Fruit fly (Drosophila melanogaster): Measurements from ENCODE around the gene rdx.

rdx gene

DNA sequence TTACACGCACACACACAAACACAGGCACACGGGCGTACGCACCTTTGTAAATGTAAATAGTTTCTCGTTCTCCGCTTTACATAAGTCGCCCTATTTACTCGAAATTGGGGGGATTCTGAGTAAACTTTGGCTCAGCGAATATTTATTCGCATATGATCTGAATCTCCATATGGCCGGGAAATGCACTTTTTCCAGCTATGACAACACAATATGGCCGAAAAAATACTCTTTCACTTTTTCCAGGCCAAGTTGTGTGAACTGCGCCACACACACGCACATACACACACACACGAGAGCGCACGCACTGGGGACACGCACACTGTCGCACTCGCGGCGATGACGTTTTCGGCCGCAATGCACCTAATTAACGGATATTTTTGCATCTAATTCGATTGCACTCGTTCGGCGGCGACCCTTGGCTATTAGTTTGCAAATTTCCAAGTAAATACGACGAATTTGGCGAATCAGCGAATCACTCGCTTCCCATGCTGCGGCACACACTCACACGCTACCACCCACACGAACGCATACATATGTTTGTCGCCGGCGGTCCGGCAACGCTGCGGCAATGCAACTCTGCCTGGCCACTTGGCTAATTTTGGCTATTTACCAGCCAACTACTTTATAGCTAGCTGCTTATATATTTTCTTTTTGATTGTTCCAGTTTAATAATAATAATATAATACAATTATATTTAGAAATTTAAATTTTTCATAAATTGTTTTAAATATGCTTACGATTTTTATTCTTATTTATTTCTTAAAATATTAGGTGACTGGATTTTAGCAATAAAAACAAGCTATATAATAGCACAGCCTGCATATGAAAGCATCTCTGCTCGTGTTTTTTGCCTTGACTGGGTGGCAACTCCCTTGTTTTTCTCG lies at the start of gene rdx, which contains the start of gene CG3061:
Gene rdx, minus strand, starts transcription at position 527 of the 884 bp plus-strand sequence.
Gene CG3061, plus strand, starts transcription at position 841 of the 884 bp plus-strand sequence.
- TF ChIP-seq Sin3A (optimal IDR thresholded peaks at IDR 0.05): no peak

DNA sequence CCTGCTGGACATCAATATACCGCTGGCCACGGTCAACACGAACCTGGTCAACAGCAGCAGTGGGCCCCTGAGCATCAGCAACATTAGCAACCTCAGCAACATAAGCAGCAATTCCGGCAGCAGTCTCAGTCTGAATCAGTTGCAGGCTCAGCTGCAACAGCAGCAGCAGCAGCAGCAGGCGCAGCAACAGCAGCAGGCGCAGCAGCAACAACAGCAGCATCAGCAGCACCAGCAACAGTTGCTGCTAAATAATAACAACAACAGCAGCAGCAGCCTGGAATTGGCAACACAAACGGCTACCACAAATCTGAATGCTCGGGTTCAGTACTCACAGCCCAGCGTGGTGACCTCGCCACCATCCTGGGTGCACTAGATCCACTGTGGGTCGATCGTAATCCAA lies 49.7 kb upstream of the rdx start:
- TF ChIP-seq Sin3A (optimal IDR thresholded peaks at IDR 0.05) (no peak), psq (optimal IDR thresholded peaks at IDR 0.05) (no peak), Myc (optimal IDR thresholded peaks at IDR 0.05) (no peak), ttk (optimal IDR thresholded peaks at IDR 0.05) (no peak), insv (optimal IDR thresholded peaks at IDR 0.05) (no peak), h (optimal IDR thresholded peaks at IDR 0.05) (no peak)

DNA sequence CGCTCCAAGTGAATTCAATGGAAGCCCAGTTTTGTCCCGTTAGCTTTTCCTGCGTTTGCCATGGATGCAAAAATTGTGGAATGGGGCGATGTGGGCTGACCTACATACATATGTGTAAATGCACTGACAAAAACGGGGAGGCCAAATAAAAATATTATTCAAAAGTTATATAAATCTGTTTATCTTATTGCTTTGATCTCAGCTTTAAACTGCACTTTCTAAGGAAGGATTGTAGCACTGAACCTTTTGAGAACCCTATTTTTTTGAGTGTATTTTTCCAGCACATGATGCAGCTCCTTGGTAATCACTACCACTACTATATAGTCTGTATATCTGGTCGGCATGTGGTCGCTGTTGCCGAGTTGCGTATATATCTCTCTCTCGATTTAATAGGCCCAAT lies 45.2 kb upstream of the rdx start:
- TF ChIP-seq Sin3A (optimal IDR thresholded peaks at IDR 0.05) (no peak), psq (optimal IDR thresholded peaks at IDR 0.05) (no peak), ttk (optimal IDR thresholded peaks at IDR 0.05) (no peak), h (optimal IDR thresholded peaks at IDR 0.05) (no peak)

DNA sequence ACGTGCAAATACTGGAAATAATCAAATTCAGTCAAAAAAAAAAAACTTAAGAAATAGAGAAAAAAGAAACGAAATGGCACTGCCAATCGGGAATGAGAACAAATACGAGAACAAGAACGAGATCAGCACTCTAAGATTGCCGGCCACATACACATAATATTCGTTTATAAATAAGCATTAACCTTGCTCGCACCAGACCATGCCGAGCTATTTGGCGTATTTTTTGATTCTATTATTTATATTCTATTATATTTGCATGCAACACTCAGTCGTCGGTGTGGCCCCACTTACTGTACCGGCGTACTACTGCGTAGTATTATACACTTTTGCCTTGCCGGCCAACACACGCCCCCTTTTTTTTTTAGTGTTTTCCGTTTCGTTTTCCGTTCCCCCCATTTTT lies 38.8 kb upstream of the rdx start:
- TF ChIP-seq Sin3A (optimal IDR thresholded peaks at IDR 0.05) (no peak), h (optimal IDR thresholded peaks at IDR 0.05) (no peak), insv (optimal IDR thresholded peaks at IDR 0.05) (no peak), Myc (optimal IDR thresholded peaks at IDR 0.05) (no peak)

DNA sequence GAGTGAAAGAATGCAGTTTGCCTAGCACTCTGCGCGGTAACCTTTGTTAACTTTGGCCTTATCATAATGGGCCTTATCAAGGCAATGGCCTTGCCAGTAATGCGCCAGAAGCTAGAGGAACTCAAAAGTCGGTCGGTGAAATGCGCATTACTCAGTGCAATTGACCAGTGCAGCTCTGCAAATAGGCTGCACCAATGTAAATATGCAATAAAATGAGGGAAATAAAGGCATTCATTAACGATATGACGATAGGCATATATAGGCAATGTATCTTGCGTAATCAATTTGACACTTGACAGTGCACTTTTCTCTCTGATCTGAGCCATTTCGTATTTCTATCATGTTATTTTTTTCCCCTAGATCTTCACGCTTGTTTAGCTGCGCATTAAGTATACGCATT lies 38.2 kb upstream of the rdx start:
- TF ChIP-seq psq (optimal IDR thresholded peaks at IDR 0.05) (no peak), insv (optimal IDR thresholded peaks at IDR 0.05) (no peak), Myc (optimal IDR thresholded peaks at IDR 0.05) (no peak), h (optimal IDR thresholded peaks at IDR 0.05) (no peak), ttk (optimal IDR thresholded peaks at IDR 0.05) (no peak), Sin3A (optimal IDR thresholded peaks at IDR 0.05) (no peak)

DNA sequence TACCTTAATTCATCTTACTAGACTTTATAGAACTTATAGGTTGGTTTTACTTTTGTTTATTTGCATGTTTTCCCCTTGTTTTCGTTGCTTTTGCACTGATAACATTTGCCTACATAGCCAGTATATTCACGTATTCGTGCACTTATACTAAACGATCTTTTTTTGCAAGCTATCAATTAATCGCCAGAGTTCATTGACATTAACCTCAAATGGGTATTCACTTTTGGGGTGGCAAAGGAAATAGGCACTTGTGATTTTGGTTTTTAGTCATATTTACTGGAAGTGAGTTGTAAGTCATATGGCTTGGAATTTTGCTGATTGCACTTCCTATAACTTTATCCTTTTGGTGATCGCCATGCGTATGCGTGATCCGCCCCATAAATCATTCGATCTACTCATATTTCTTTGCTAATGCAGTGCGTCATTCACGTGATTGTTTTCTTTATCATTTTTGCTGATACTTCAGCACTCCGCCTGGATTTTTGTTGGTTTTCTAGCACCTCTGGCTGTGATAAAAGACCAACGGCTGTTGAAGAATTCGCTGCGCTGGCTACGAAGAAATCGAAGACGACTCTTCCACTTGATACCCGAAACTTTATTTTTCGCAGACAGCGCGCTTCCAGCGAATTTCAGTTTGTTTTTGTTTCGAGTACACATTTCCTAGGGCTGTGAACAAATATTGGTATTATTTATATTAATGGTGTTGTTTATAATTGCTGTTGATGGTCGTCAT lies 36.2 kb upstream of the rdx start:
- TF ChIP-seq ttk (optimal IDR thresholded peaks at IDR 0.05): no peak
- no peak for TF ChIP-seq Myc (optimal IDR thresholded peaks at IDR 0.05)
- no peak for TF ChIP-seq Sin3A (optimal IDR thresholded peaks at IDR 0.05)
- TF ChIP-seq insv (optimal IDR thresholded peaks at IDR 0.05): no peak
- TF ChIP-seq h (optimal IDR thresholded peaks at IDR 0.05): no peak
- TF ChIP-seq psq (optimal IDR thresholded peaks at IDR 0.05): no peak

DNA sequence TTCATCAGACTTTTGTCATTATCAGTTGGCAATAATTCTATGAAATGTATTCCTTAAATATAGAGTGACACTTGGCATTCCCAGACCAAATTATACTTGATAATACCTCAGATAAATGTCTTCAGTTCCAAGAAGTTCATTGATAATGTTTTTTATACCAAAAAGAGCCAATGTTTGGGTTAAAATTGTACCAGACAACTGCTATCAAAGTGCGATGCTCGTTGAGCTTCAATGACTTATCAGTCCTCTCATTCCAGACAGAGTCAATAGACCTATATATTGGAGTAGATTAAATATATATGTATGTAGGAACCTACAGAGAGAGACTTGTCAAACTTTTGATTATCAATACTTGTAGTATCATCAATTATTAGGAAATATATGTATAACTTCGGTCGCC lies 33.4 kb upstream of the rdx start:
- TF ChIP-seq Myc (optimal IDR thresholded peaks at IDR 0.05): no peak
- TF ChIP-seq insv (optimal IDR thresholded peaks at IDR 0.05): no peak
- TF ChIP-seq Sin3A (optimal IDR thresholded peaks at IDR 0.05): no peak
- TF ChIP-seq psq (optimal IDR thresholded peaks at IDR 0.05): no peak
- no peak for TF ChIP-seq h (optimal IDR thresholded peaks at IDR 0.05)
- TF ChIP-seq ttk (optimal IDR thresholded peaks at IDR 0.05): no peak

DNA sequence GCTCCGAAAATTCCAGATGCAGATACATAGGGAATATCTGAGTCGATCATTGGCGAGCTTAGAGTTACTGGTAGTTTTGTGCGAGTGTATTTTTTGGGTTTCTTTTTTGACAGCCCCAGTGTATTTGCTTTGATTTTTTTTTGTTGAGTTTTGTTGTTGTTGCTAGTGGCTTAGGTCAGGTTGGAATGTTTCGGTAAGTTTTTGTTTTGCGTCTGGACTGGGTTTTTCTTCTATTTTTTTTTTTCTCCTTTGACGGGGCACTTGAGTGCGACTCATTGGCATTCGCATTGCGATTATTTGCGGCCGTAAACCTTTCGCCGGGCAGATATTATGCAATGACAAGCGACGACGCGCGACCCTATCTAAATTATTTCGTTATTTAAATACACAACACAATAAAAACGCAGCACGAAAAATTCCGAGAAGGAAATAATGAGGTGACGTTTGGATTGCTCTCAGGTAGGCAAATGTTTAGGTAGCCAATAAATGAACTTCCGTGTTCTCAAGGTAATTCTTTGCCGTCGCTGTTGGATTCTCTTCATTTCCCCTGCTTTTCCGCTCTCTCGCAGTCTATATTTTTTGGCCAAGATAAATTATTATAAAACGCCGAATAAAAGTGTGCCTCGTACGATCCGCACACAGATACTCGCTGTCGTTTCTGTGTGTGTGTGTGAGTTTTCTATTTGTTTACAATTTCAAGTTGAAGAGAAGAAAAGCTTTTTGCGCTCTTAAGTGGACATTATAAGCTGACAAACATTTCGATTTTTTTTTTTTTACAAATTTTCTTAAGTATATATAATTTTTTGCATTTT lies 32.5 kb upstream of the rdx start:
- no peak for TF ChIP-seq insv (optimal IDR thresholded peaks at IDR 0.05)
- no peak for TF ChIP-seq Myc (optimal IDR thresholded peaks at IDR 0.05)
- TF ChIP-seq h (optimal IDR thresholded peaks at IDR 0.05): no peak
- no peak for TF ChIP-seq ttk (optimal IDR thresholded peaks at IDR 0.05)
- TF ChIP-seq Sin3A (optimal IDR thresholded peaks at IDR 0.05): no peak
- TF ChIP-seq psq (optimal IDR thresholded peaks at IDR 0.05): no peak

DNA sequence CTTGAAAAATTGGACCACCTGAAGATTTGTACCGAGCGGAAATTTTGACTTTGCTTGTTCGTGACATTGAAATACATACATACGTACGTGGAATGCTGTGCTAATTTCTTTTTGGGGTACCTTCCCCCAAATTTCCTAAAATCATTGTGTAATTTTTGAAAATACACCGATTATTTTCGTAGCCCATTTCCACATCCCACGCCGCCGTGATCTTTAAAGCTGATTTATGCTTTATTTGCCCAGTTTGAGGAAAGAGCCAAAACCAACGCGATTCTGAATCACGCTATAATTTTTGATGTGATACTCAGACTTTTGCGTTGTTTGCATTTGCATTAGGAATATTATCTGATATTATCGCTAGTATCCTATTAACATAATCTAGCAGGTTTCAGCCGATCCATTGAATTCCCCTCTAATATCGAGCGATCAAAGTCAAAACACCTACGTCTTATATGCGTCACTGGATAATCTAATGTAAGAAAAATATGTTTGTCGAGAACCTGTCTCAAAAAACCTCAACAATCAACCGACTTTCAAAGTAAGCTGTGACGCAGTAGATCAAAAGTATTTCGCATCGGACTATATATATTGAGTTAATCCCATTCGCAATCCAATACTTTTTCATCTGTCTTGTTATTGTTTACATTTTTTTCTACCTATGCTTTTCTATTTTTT lies 31.1 kb upstream of the rdx start:
- TF ChIP-seq insv (optimal IDR thresholded peaks at IDR 0.05) (no peak), Myc (optimal IDR thresholded peaks at IDR 0.05) (no peak), Sin3A (optimal IDR thresholded peaks at IDR 0.05) (no peak), psq (optimal IDR thresholded peaks at IDR 0.05) (no peak), ttk (optimal IDR thresholded peaks at IDR 0.05) (no peak), h (optimal IDR thresholded peaks at IDR 0.05) (no peak)

DNA sequence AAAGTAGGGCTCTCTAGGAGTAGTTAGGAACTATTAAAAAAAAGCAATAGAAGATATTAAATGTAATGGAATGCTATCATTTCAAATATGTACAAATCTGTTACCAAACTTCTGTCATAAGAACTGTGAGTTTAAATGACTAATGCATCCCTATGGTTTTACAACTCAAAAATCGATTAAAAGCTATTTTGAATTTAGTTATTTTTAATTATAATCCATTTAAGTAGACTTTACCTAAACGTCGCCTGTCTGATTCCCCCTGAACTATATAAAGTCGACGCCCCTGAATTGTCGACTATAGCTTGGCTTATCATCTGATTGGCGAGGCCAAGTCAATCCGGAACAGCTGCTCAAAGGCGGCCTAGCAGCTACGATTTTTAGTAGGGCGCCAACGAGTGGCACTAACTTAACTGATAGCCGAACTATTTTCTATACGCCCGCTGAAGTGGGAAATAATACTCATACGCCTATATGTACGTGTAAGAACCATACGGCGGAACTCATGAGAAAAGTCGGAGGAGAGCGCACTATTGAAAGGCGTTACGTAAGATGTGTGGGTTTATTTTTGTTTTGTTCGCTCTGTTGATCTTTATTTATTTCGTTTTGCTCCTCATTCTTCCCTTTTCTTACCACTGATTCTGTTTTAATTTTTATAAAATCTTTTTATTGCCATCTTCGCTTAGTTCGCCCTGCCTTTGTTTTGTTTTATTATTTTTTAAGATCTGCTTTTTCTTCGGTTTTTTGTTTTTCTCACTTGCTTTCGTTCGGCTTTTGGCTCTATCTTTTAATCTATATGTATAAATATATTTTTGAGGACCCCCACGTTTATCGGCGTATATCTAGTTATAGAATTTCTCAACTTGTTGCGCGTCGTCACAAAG lies 30.4 kb upstream of the rdx start:
- TF ChIP-seq h (optimal IDR thresholded peaks at IDR 0.05): no peak
- no peak for TF ChIP-seq psq (optimal IDR thresholded peaks at IDR 0.05)
- TF ChIP-seq ttk (optimal IDR thresholded peaks at IDR 0.05): no peak
- no peak for TF ChIP-seq Sin3A (optimal IDR thresholded peaks at IDR 0.05)
- TF ChIP-seq Myc (optimal IDR thresholded peaks at IDR 0.05): no peak
- no peak for TF ChIP-seq insv (optimal IDR thresholded peaks at IDR 0.05)

All from Kc167 (cell line).